Worm (Caenorhabditis elegans): Measurements from ENCODE around the gene ZK470.4.

The ZK470.4 gene

ce11 chrX:4134855-4135254, 4.7 kb downstream of the ZK470.4 start, which contains the start of gene ZK470.2:
Gene ZK470.2 (plus strand): TSS chrX:4135155.
- TF ChIP-seq ceh-83 (GFP tag; optimal IDR thresholded peaks at IDR 0.05) (no peak), bed-3 (GFP tag; optimal IDR thresholded peaks at IDR 0.05) (no peak), elt-3 (tag; optimal IDR thresholded peaks at IDR 0.05) (no peak), unc-62 (GFP tag; optimal IDR thresholded peaks at IDR 0.05) (no peak), ceh-43 (GFP tag; optimal IDR thresholded peaks at IDR 0.05) (no peak), unc-120 (tag; optimal IDR thresholded peaks at IDR 0.05; ENCODE audit: poor library complexity, severe bottlenecking) (no peak), ztf-11 (tag; optimal IDR thresholded peaks at IDR 0.05) (no peak), mab-5 (tag; optimal IDR thresholded peaks at IDR 0.05) (no peak), drap-1 (GFP tag; optimal IDR thresholded peaks at IDR 0.05) (no peak), blmp-1 (tag; optimal IDR thresholded peaks at IDR 0.05) (no peak), flh-1 (GFP tag; optimal IDR thresholded peaks at IDR 0.05) (no peak), ces-1 (GFP tag; optimal IDR thresholded peaks at IDR 0.05) (no peak), nhr-237 (tag; optimal IDR thresholded peaks at IDR 0.05) (no peak), nhr-76 (tag; optimal IDR thresholded peaks at IDR 0.05) (no peak), mls-2 (tag; optimal IDR thresholded peaks at IDR 0.05) (no peak), lin-32 (GFP tag; optimal IDR thresholded peaks at IDR 0.05) (no peak), nhr-28 (tag; optimal IDR thresholded peaks at IDR 0.05) (no peak), sptf-1 (tag; optimal IDR thresholded peaks at IDR 0.05) (no peak)

DNA sequence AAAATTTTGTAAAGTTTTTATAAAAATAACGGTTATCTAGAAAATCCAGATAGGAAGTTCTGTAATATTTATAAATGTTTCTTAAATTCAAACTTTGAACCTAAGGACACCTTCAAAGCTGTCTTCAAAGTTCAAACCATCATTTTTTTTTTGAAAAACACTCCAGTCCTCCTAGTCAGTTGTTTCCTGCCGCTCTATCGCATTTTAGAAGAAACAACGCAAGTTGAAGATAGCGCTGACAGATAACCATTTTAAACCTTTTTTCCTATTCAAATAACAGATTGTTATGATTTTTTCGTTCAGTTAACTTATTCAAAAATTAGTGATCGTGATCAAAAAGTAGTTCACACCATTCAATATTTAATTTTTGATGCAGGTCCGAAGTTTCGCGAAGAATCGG, 6.2 kb downstream of the ZK470.4 start:
- TF ChIP-seq drap-1 (GFP tag; optimal IDR thresholded peaks at IDR 0.05) (no peak), ztf-11 (tag; optimal IDR thresholded peaks at IDR 0.05) (no peak), M03D4.4 (tag; optimal IDR thresholded peaks at IDR 0.05) (no peak), nhr-76 (tag; optimal IDR thresholded peaks at IDR 0.05) (no peak)

DNA sequence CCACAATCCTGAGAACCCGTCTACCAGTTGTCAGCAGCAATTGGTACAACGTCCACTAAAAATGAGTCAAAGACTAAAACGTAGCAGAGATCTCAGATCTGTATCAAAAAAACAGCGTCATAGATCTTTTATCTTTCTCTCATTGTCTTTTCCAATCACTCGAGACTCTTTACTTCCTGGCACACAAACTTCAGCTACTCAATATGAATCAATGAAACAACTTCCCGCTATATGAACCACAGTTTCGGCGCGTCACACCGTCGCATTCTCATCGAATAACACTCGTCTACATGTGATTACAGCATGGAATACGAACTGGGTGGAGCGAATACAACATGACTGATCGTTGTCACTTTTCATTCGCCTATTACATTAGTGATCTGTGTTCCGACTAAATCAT, 7.3 kb downstream of the ZK470.4 start:
- TF ChIP-seq elt-1 (tag; optimal IDR thresholded peaks at IDR 0.05; ENCODE audit: borderline replicate concordance, insufficient read depth) (peak; percentile 23), zip-8 (tag; optimal IDR thresholded peaks at IDR 0.05) (no peak)

DNA sequence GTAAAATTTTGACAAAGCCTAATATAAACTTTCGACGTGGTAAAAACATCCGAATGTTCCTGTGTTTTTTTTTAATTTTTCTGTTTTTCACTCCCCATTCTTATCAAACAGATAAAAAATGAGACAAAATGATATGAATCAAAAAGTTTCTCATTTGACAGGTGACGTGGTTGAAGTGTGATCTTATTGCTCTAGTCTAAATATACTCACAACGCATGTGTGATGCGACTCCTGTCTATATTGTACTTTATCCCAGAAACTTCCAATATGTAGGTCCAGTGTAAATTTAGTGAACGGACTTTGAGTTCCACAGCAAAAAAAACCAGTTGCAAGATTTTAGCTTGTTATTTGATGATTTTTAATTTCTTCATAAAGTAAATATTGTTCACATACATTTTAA, 8.2 kb downstream of the ZK470.4 start:
- no peak for TF ChIP-seq mab-5 (tag; optimal IDR thresholded peaks at IDR 0.05)
- no peak for TF ChIP-seq M03D4.4 (tag; optimal IDR thresholded peaks at IDR 0.05)
- no peak for TF ChIP-seq flh-1 (GFP tag; optimal IDR thresholded peaks at IDR 0.05)
- no peak for TF ChIP-seq elt-3 (tag; optimal IDR thresholded peaks at IDR 0.05)
- no peak for TF ChIP-seq nhr-12 (tag; optimal IDR thresholded peaks at IDR 0.05)
- no peak for TF ChIP-seq ceh-43 (GFP tag; optimal IDR thresholded peaks at IDR 0.05)
- no peak for TF ChIP-seq blmp-1 (tag; optimal IDR thresholded peaks at IDR 0.05)
- no peak for TF ChIP-seq lin-32 (GFP tag; optimal IDR thresholded peaks at IDR 0.05)
- no peak for TF ChIP-seq nhr-237 (tag; optimal IDR thresholded peaks at IDR 0.05)
- no peak for TF ChIP-seq hlh-1 (tag; optimal IDR thresholded peaks at IDR 0.05)
- no peak for TF ChIP-seq ces-1 (GFP tag; optimal IDR thresholded peaks at IDR 0.05)
- no peak for TF ChIP-seq unc-120 (tag; optimal IDR thresholded peaks at IDR 0.05; ENCODE audit: poor library complexity, severe bottlenecking)
- no peak for TF ChIP-seq zip-8 (tag; optimal IDR thresholded peaks at IDR 0.05)
- TF ChIP-seq ham-2 (GFP tag; optimal IDR thresholded peaks at IDR 0.05) = no peak
- TF ChIP-seq elt-1 (tag; optimal IDR thresholded peaks at IDR 0.05; ENCODE audit: borderline replicate concordance, insufficient read depth) = no peak
- TF ChIP-seq nhr-76 (tag; optimal IDR thresholded peaks at IDR 0.05) = no peak
- TF ChIP-seq mls-2 (tag; optimal IDR thresholded peaks at IDR 0.05) = no peak
- no peak for TF ChIP-seq sem-2 (GFP tag; optimal IDR thresholded peaks at IDR 0.05)
- TF ChIP-seq ceh-83 (GFP tag; optimal IDR thresholded peaks at IDR 0.05) = no peak
- no peak for TF ChIP-seq ztf-11 (tag; optimal IDR thresholded peaks at IDR 0.05)

- TF ChIP-seq ces-1 (GFP tag; optimal IDR thresholded peaks at IDR 0.05) (peak; percentile 86), sptf-1 (tag; optimal IDR thresholded peaks at IDR 0.05) (no peak), tbx-8 (GFP tag; optimal IDR thresholded peaks at IDR 0.05) (no peak)
Observed at ce11 chrX:4128684-4129083, 10.9 kb downstream of the ZK470.4 start.

DNA sequence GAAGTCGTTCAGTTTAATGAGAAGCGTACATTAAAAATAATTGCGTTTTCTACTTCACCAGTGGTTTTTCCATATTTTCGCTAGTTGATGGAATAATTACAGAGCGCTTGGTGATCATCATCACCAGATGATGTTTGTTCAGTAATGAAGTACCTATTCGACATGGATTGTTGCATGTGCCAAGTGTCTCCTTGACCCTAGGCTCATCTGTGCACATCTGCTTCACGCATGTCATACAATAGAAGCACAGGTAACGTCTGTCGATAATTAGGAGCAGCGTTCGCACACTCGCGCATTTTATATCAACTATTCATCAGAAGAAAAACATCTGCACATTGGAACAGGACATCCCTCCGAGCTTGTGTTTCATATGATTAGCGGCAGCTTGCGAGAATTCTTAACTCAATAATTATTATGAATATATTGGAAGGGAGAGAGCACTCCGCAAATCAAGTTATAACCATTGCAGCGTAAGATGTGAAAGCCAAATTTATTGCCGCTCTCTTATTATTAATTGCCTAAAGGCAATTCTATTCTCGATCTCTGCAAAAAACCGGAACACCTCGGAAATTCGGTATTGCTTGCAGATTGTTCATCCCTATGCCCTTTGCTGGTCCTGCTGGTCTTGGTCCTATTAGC, 14.3 kb downstream of the ZK470.4 start:
- TF ChIP-seq ces-1 (GFP tag; optimal IDR thresholded peaks at IDR 0.05) (peak; percentile 99), lin-13 (tag; optimal IDR thresholded peaks at IDR 0.05) (no peak), cnd-1 (tag; optimal IDR thresholded peaks at IDR 0.05) (peak; percentile 60), unc-62 (GFP tag; optimal IDR thresholded peaks at IDR 0.05) (no peak), hlh-1 (tag; optimal IDR thresholded peaks at IDR 0.05) (no peak), mls-2 (tag; optimal IDR thresholded peaks at IDR 0.05) (no peak), lin-32 (GFP tag; optimal IDR thresholded peaks at IDR 0.05) (peak; percentile 54), flh-1 (GFP tag; optimal IDR thresholded peaks at IDR 0.05) (no peak), nhr-2 (tag; optimal IDR thresholded peaks at IDR 0.05) (peak; percentile 61)

Data from whole organism, mixed stage, embryonic.